Fruit fly (Drosophila melanogaster) whole organism, wandering third instar larva: ENCODE measurements around the gene Orc2.

Source experiments
- Abd-B ChIP-seq: fragments of >200 bp; optimal IDR thresholded peaks from 2 replicates; lab custom pipeline; 2017; ENCODE audit warnings: missing biosample characterization, missing genetic modification characterization
- CG32264 ChIP-seq: fragments of 200-800 bp; sonication (Bioruptor generic); optimal IDR thresholded peaks from 2 replicates; lab custom pipeline; 2016; ENCODE audit warnings: missing biosample characterization, missing genetic modification characterization
- CG9705 ChIP-seq: fragments of 200-800 bp; sonication (Bioruptor generic); optimal IDR thresholded peaks from 2 replicates; lab custom pipeline; 2018; ENCODE audit warnings: missing biosample characterization, mild to moderate bottlenecking, missing genetic modification characterization
- CrebA ChIP-seq: fragments of 200-800 bp; sonication (Bioruptor generic); optimal IDR thresholded peaks from 2 replicates; lab custom pipeline; 2016; ENCODE audit warnings: missing biosample characterization, mild to moderate bottlenecking, missing genetic modification characterization, borderline replicate concordance
- Dfd ChIP-seq: fragments of >200 bp; optimal IDR thresholded peaks from 2 replicates; lab custom pipeline; 2017; ENCODE audit warnings: missing biosample characterization, missing genetic modification characterization
- Dif ChIP-seq: fragments of 200-275, 200-300 bp; sonication (Bioruptor generic); optimal IDR thresholded peaks from 2 replicates; lab custom pipeline; 2018; ENCODE audit warnings: missing biosample characterization, missing genetic modification characterization; ENCODE audit not compliant: partially characterized antibody
- GATAd ChIP-seq: sonication (Bioruptor generic); optimal IDR thresholded peaks from 2 replicates; lab custom pipeline; 2016; ENCODE audit warnings: missing biosample characterization, missing genetic modification characterization
- HLH106 ChIP-seq: fragments of 200-800 bp; optimal IDR thresholded peaks from 3 replicates; lab custom pipeline; 2019; ENCODE audit warnings: missing biosample characterization, mild to moderate bottlenecking, missing genetic modification characterization, moderate library complexity
- Hnf4 ChIP-seq: fragments of 200-800 bp; sonication (Bioruptor generic); optimal IDR thresholded peaks from 2 replicates; lab custom pipeline; 2016; ENCODE audit warnings: missing biosample characterization, mild to moderate bottlenecking, missing genetic modification characterization
- Hr78 ChIP-seq: fragments of >200 bp; optimal IDR thresholded peaks from 2 replicates; lab custom pipeline; 2017; ENCODE audit warnings: missing biosample characterization, missing genetic modification characterization
- Hr83 ChIP-seq: fragments of 200-300 bp; sonication (Bioruptor generic); optimal IDR thresholded peaks from 2 replicates; lab custom pipeline; 2016; ENCODE audit warnings: missing biosample characterization, mild to moderate bottlenecking, missing genetic modification characterization, moderate library complexity; ENCODE audit not compliant: poor library complexity, severe bottlenecking
- Jra ChIP-seq: sonication (Bioruptor generic); optimal IDR thresholded peaks from 2 replicates; lab custom pipeline; 2016; ENCODE audit warnings: missing biosample characterization, missing genetic modification characterization
- Mio ChIP-seq: sonication (Bioruptor generic); optimal IDR thresholded peaks from 2 replicates; lab custom pipeline; 2016; ENCODE audit warnings: missing biosample characterization, missing genetic modification characterization
- Myc ChIP-seq: fragments of >200 bp; optimal IDR thresholded peaks from 2 replicates; lab custom pipeline; 2017
- N ChIP-seq: fragments of >200 bp; optimal IDR thresholded peaks from 2 replicates; lab custom pipeline; 2018; ENCODE audit warnings: missing biosample characterization, missing external identifiers, missing genetic modification characterization
- OdsH ChIP-seq: fragments of 200-800 bp; sonication (Bioruptor generic); optimal IDR thresholded peaks from 2 replicates; lab custom pipeline; 2016; ENCODE audit warnings: missing biosample characterization, mild to moderate bottlenecking, missing genetic modification characterization
- Rel ChIP-seq, 2 experiments: fragments of 200-800 bp; sonication (Bioruptor generic) in 1 of 2; optimal IDR thresholded peaks; 2 replicates in 1 of 2; 3 replicates in 1 of 2; lab custom pipeline; 2016 to 2019; ENCODE audit warnings: mild to moderate bottlenecking in 2 of 2, missing biosample characterization in 2 of 2, missing genetic modification characterization in 2 of 2, moderate library complexity in 1 of 2
- Sp1 ChIP-seq: fragments of 200-800 bp; sonication (Bioruptor generic); optimal IDR thresholded peaks from 3 replicates; lab custom pipeline; 2019; ENCODE audit warnings: missing biosample characterization, mild to moderate bottlenecking, missing genetic modification characterization, moderate library complexity
- Vsx2 ChIP-seq: fragments of 200-300, 225-300 bp; sonication (Bioruptor generic); optimal IDR thresholded peaks from 2 replicates; lab custom pipeline; 2018; ENCODE audit warnings: missing biosample characterization, missing genetic modification characterization; ENCODE audit not compliant: partially characterized antibody
- br ChIP-seq: fragments of 200-800 bp; sonication (Bioruptor generic); optimal IDR thresholded peaks from 2 replicates; lab custom pipeline; 2016; ENCODE audit warnings: missing biosample characterization, missing genetic modification characterization
- brk ChIP-seq: fragments of 200-800 bp; sonication (Bioruptor generic); optimal IDR thresholded peaks from 2 replicates; lab custom pipeline; 2016; ENCODE audit warnings: missing biosample characterization, mild to moderate bottlenecking, missing genetic modification characterization
- dl ChIP-seq, 2 experiments: fragments of 175-275, 200-275 bp in 1 of 2; fragments of 200-275 bp in 1 of 2; sonication (Bioruptor generic); optimal IDR thresholded peaks; lab custom pipeline; 2018; ENCODE audit warnings: mild to moderate bottlenecking in 2 of 2, missing biosample characterization in 2 of 2, missing genetic modification characterization in 2 of 2, moderate library complexity in 2 of 2; ENCODE audit not compliant: partially characterized antibody in 2 of 2, insufficient read depth in 1 of 2
- dmrt93B ChIP-seq: fragments of 200-800 bp; sonication (Bioruptor generic); optimal IDR thresholded peaks from 2 replicates; lab custom pipeline; 2018; ENCODE audit warnings: missing biosample characterization, mild to moderate bottlenecking, missing genetic modification characterization
- dsf ChIP-seq: sonication (Bioruptor generic); optimal IDR thresholded peaks from 2 replicates; lab custom pipeline; 2016; ENCODE audit warnings: missing biosample characterization, missing genetic modification characterization, borderline replicate concordance
- ey ChIP-seq: fragments of 200-800 bp; sonication (Bioruptor generic); optimal IDR thresholded peaks from 2 replicates; lab custom pipeline; 2016; ENCODE audit warnings: missing biosample characterization, missing genetic modification characterization
- foxo ChIP-seq, 2 experiments: fragments of 200-800 bp; sonication (Bioruptor generic); optimal IDR thresholded peaks; 2 replicates in 1 of 2; 3 replicates in 1 of 2; lab custom pipeline; 2016 to 2017; ENCODE audit warnings: missing biosample characterization in 2 of 2, missing genetic modification characterization in 2 of 2
- fru ChIP-seq: fragments of 200-800 bp; sonication (Bioruptor generic); optimal IDR thresholded peaks from 3 replicates; lab custom pipeline; 2016; ENCODE audit warnings: missing biosample characterization, mild to moderate bottlenecking, missing genetic modification characterization
- h ChIP-seq: fragments of 200-800 bp; sonication (Bioruptor generic); optimal IDR thresholded peaks from 3 replicates; lab custom pipeline; 2016; ENCODE audit warnings: missing biosample characterization, mild to moderate bottlenecking, missing genetic modification characterization
- jim ChIP-seq: fragments of 175-275, 200-325 bp; sonication (Bioruptor generic); optimal IDR thresholded peaks from 2 replicates; lab custom pipeline; 2016; ENCODE audit warnings: missing biosample characterization, mild to moderate bottlenecking, missing genetic modification characterization
- lola ChIP-seq: fragments of >200 bp; optimal IDR thresholded peaks from 2 replicates; lab custom pipeline; 2017; ENCODE audit warnings: missing biosample characterization, missing genetic modification characterization
- pan ChIP-seq: fragments of >200 bp; optimal IDR thresholded peaks from 2 replicates; lab custom pipeline; 2017
- psq ChIP-seq: fragments of 200-800 bp; sonication (Bioruptor generic); optimal IDR thresholded peaks from 3 replicates; lab custom pipeline; 2017; ENCODE audit warnings: missing biosample characterization, mild to moderate bottlenecking, missing genetic modification characterization, moderate library complexity
- rgr ChIP-seq: fragments of 200-800 bp; sonication (Bioruptor generic); optimal IDR thresholded peaks from 3 replicates; lab custom pipeline; 2016; ENCODE audit warnings: missing biosample characterization, mild to moderate bottlenecking, missing genetic modification characterization
- sage ChIP-seq: fragments of 200-800 bp; sonication (Bioruptor generic); optimal IDR thresholded peaks from 2 replicates; lab custom pipeline; 2016; ENCODE audit warnings: missing biosample characterization, mild to moderate bottlenecking, missing genetic modification characterization
- sv ChIP-seq: fragments of 200-800 bp; sonication (Bioruptor generic); optimal IDR thresholded peaks from 3 replicates; lab custom pipeline; 2016; ENCODE audit warnings: missing biosample characterization, missing genetic modification characterization
- tai ChIP-seq: sonication (Bioruptor generic); optimal IDR thresholded peaks from 2 replicates; lab custom pipeline; 2016; ENCODE audit warnings: missing biosample characterization, missing genetic modification characterization
- usp ChIP-seq: fragments of >200 bp; optimal IDR thresholded peaks from 2 replicates; lab custom pipeline; 2017; ENCODE audit warnings: missing biosample characterization, missing genetic modification characterization
- woc ChIP-seq: sonication (Bioruptor generic); optimal IDR thresholded peaks from 2 replicates; lab custom pipeline; 2016; ENCODE audit warnings: missing biosample characterization, mild to moderate bottlenecking, missing genetic modification characterization

The Orc2 gene

dm6 chr3R:13916546-13916945 is 48.1 kb upstream of the Orc2 start:
- no peak for TF ChIP-seq dmrt93B (GFP tag; lab: Kevin White, UChicago)
- TF ChIP-seq h, result peak; percentile 21
- TF ChIP-seq woc (GFP tag; lab: Kevin White, UChicago), result peak; percentile 22
- TF ChIP-seq foxo (GFP tag; optimal IDR thresholded peaks at IDR 0.05; lab: Kevin White, UChicago), result peak in 1 of 2 experiments; percentile 16
- TF ChIP-seq Mio (GFP tag; lab: Kevin White, UChicago), result no peak
- TF ChIP-seq CG32264 (GFP tag; lab: Kevin White, UChicago), result no peak
- TF ChIP-seq Abd-B (GFP tag; lab: Kevin White, UChicago), result no peak
- no peak for TF ChIP-seq tai (GFP tag; lab: Kevin White, UChicago)
- no peak for TF ChIP-seq fru (GFP tag; lab: Kevin White, UChicago)

dm6 chr3R:13918045-13918444 is 46.6 kb upstream of the Orc2 start:
- TF ChIP-seq rgr (GFP tag; lab: Kevin White, UChicago) (peak; percentile 27), fru (GFP tag; lab: Kevin White, UChicago) (no peak)

DNA sequence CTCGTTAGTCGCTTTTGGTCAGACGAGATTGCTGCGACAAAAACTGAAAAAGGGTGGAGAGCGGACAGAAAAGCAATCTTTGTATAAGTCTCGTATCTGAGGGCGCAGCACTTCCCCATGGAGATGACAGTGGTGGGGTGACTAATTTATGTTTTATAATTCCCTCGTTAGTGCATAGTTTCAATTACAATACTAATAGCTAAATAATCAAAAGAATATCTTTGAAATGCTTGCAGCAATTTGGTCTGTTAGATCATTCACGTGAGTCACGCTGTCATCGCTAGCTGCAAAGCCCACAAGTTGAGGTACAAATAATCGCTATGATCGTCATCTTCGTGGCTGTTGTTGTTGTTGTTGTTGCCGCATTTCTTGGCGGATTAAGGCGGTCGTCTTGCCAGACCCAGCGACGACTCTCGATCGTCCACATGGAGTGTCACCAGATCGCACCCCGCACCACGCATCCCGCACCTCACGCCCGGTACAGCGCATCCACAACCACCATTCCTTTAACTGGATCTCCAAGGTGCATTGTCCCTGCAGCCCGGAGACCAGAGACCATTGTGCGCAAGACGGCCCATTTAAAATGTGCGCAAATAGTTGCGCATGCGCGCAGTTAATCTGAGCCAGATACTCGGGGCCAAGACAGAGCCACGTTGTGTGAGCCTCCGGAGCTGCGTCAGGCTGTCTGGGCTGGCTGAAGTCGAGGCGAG is 42.7 kb upstream of the Orc2 start:
- peak; percentile 82 for TF ChIP-seq HLH106 (tag; lab: Kevin White, UChicago)
- peak; percentile 66 for TF ChIP-seq br
- peak; percentile 76 for TF ChIP-seq dmrt93B (GFP tag; lab: Kevin White, UChicago)
- no peak for TF ChIP-seq Rel (GFP tag; optimal IDR thresholded peaks at IDR 0.05; lab: Kevin White, UChicago)
- peak; percentile 52 for TF ChIP-seq Rel (tag; optimal IDR thresholded peaks at IDR 0.05; lab: Kevin White, UChicago)
- TF ChIP-seq dl (GFP tag; optimal IDR thresholded peaks at IDR 0.05; lab: Kevin White, UChicago; ENCODE audit: insufficient read depth in 1 of 2, partially characterized antibody in 2 of 2), result no peak
- TF ChIP-seq Hnf4, result peak; percentile 70
- TF ChIP-seq lola (GFP tag; lab: Kevin White, UChicago), result no peak
- no peak for TF ChIP-seq CG32264 (GFP tag; lab: Kevin White, UChicago)
- TF ChIP-seq brk, result no peak
- TF ChIP-seq tai (GFP tag; lab: Kevin White, UChicago), result peak; percentile 64
- TF ChIP-seq h, result peak; percentile 89
- no peak for TF ChIP-seq usp (GFP tag; lab: Kevin White, UChicago)
- no peak for TF ChIP-seq Hr78 (GFP tag; lab: Kevin White, UChicago)
- no peak for TF ChIP-seq dsf (GFP tag; lab: Kevin White, UChicago)
- TF ChIP-seq pan (lab: Kevin White, UChicago), result no peak
- TF ChIP-seq sage (GFP tag; lab: Kevin White, UChicago), result peak; percentile 80
- no peak for TF ChIP-seq Hr83
- peak; percentile 84 for TF ChIP-seq OdsH (GFP tag; lab: Kevin White, UChicago)
- TF ChIP-seq CrebA, result no peak
- TF ChIP-seq Jra, result peak; percentile 31
- no peak for TF ChIP-seq jim (GFP tag; lab: Kevin White, UChicago)
- TF ChIP-seq Dif (GFP tag; lab: Kevin White, UChicago), result no peak
- TF ChIP-seq CG9705 (GFP tag; lab: Kevin White, UChicago), result peak; percentile 83
- no peak for TF ChIP-seq Abd-B (GFP tag; lab: Kevin White, UChicago)
- TF ChIP-seq fru (GFP tag; lab: Kevin White, UChicago), result peak; percentile 77
- TF ChIP-seq sv (GFP tag; lab: Kevin White, UChicago), result no peak
- no peak for TF ChIP-seq N (GFP tag; lab: Kevin White, UChicago)
- TF ChIP-seq Mio (GFP tag; lab: Kevin White, UChicago), result no peak
- peak; percentile 63 for TF ChIP-seq psq (GFP tag; lab: Kevin White, UChicago)
- TF ChIP-seq Myc (lab: Kevin White, UChicago), result no peak
- TF ChIP-seq foxo (GFP tag; optimal IDR thresholded peaks at IDR 0.05; lab: Kevin White, UChicago), result peak in 1 of 2 experiments; percentile 81
- peak; percentile 80 for TF ChIP-seq Sp1 (GFP tag; lab: Kevin White, UChicago)
- peak; percentile 87 for TF ChIP-seq ey (GFP tag; lab: Kevin White, UChicago)
- TF ChIP-seq woc (GFP tag; lab: Kevin White, UChicago), result peak; percentile 77
- no peak for TF ChIP-seq Vsx2 (GFP tag; lab: Kevin White, UChicago)
- TF ChIP-seq rgr (GFP tag; lab: Kevin White, UChicago), result peak; percentile 77
- no peak for TF ChIP-seq GATAd (GFP tag; lab: Kevin White, UChicago)
- no peak for TF ChIP-seq Dfd (GFP tag; lab: Kevin White, UChicago)
